Fruit fly (Drosophila melanogaster): ENCODE results near the gene GstZ2.
A peak's percentile ranks its signal among the peaks of the same experiment; 100 is the strongest.

The GstZ2 gene

DNA sequence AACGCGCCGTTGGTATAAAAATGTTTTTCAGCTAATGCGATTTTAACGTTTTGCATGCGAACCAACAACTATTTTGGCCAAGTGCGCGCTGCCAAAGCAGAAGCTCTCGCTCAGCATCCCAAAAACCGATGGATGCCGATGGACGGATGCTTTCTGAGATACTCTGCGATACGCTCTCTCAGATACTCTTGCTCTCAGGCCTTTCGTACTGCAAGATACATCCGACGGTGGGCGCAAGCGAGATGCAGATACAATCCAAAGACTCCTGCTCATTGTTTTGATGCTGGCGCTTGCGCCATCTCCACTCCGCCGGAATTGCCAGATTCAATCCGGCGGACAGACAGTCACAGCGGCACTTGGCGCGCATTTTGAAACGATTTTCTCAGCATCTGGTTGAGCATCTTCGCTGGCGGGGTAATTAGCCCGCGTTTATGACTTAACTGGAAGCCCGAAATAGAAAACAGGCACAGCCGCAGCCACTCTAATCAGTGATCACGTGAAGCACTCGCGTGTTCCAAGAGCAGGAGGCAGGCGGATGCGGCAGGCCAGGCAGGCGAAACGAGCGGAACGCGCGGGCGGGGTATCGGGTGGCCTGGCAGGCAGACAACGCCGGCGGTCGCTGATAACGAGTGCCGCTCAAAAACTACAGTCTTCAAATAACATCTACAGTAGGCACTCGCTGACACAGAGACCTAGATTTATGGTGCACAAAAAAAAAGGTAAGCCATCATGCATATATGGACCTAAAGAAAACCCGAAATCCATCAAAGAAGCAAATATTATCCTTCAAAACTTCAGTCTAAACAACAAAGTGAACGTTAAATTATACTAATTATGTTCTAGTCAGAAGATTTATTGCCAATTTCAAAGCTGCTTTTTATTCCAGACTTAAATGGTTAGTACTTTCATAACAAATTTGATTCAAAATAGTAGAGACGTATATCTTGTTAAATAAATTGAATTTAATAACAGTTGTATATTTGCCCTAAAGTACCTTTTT, 33.5 kb upstream of the GstZ2 start, which contains the start of gene CG16779 (continued):
- TF ChIP-seq Abd-B (GFP tag; optimal IDR thresholded peaks at IDR 0.05) (peak; percentile 4), corto (GFP tag; optimal IDR thresholded peaks at IDR 0.05) (no peak), slbo (GFP tag; IDR thresholded peaks at IDR 0.05) (0 out of 2 replicates have a peak, but pooled peaks have one; percentile 3), CG11723 (GFP tag; optimal IDR thresholded peaks at IDR 0.05) (peak; percentile 17), CG12391 (tag; optimal IDR thresholded peaks at IDR 0.05) (peak; percentile 36), CG2712 (tag; optimal IDR thresholded peaks at IDR 0.05) (peak; percentile 56), ranshi (GFP tag; IDR thresholded peaks at IDR 0.05) (0 out of 2 replicates have a peak, but pooled peaks have one; percentile 19), bsh (GFP tag; optimal IDR thresholded peaks at IDR 0.05) (peak in 1 of 2 experiments; percentile 10), lola (GFP tag; optimal IDR thresholded peaks at IDR 0.05) (peak in 1 of 3 experiments; percentile 65), Hmx (GFP tag; optimal IDR thresholded peaks at IDR 0.05) (no peak), sima (GFP tag; optimal IDR thresholded peaks at IDR 0.05) (no peak), CG6689 (GFP tag; IDR thresholded peaks at IDR 0.05) (0 out of 2 replicates have a peak, but pooled peaks have one; percentile 25), CG14441 (GFP tag; IDR thresholded peaks at IDR 0.05) (peak; percentile 27; the same call in 1 of the 2 replicates), CG10209 (GFP tag; optimal IDR thresholded peaks at IDR 0.05) (peak; percentile 53), dmrt11E (tag; optimal IDR thresholded peaks at IDR 0.05) (peak; percentile 51), CG3407 (GFP tag; optimal IDR thresholded peaks at IDR 0.05) (no peak), sob (GFP tag; IDR thresholded peaks at IDR 0.05) (peak; percentile 28; the same call in 1 of the 2 replicates), CG11504 (tag; optimal IDR thresholded peaks at IDR 0.05) (peak; percentile 66), az2 (GFP tag; optimal IDR thresholded peaks at IDR 0.05) (peak; percentile 59), Xbp1 (GFP tag; optimal IDR thresholded peaks at IDR 0.05) (peak; percentile 24), CG9437 (GFP tag; optimal IDR thresholded peaks at IDR 0.05) (peak; percentile 21), CG16779 (GFP tag; IDR thresholded peaks at IDR 0.05) (0 out of 2 replicates have a peak, but pooled peaks have one; percentile 24), CG3847 (GFP tag; IDR thresholded peaks at IDR 0.05) (0 out of 2 replicates have a peak, but pooled peaks have one; percentile 11), GATAe (GFP tag; conservative IDR thresholded peaks at IDR 0.05) (no peak), cad (GFP tag; optimal IDR thresholded peaks at IDR 0.05) (peak; percentile 85), nau (GFP tag; optimal IDR thresholded peaks at IDR 0.05) (no peak), Fer1 (GFP tag; optimal IDR thresholded peaks at IDR 0.05) (peak; percentile 20), lmd (GFP tag; IDR thresholded peaks at IDR 0.05) (peak; percentile 33; the same call in 1 of the 2 replicates), Dip3 (GFP tag; optimal IDR thresholded peaks at IDR 0.05) (no peak), Hr39 (optimal IDR thresholded peaks at IDR 0.05) (no peak), Trl (optimal IDR thresholded peaks at IDR 0.05) (peak; percentile 62 to 63), Trl (GFP tag; optimal IDR thresholded peaks at IDR 0.05) (no peak), CG17328 (GFP tag; IDR thresholded peaks at IDR 0.05) (no peak), sens (GFP tag) (peak; percentile 92), Ada2b (GFP tag; IDR thresholded peaks at IDR 0.05) (no peak), CG3281 (GFP tag; optimal IDR thresholded peaks at IDR 0.05) (peak; percentile 35), pzg (GFP tag; optimal IDR thresholded peaks at IDR 0.05) (peak; percentile 64), NK7.1 (GFP tag; optimal IDR thresholded peaks at IDR 0.05) (no peak), CG15514 (GFP tag; optimal IDR thresholded peaks at IDR 0.05) (peak; percentile 13), CG8924 (tag; optimal IDR thresholded peaks at IDR 0.05) (peak; percentile 14), HHEX (GFP tag; optimal IDR thresholded peaks at IDR 0.05) (peak; percentile 16), CG12659 (GFP tag; optimal IDR thresholded peaks at IDR 0.05) (peak; percentile 19), CG32767 (GFP tag; IDR thresholded peaks at IDR 0.05) (0 out of 2 replicates have a peak, but pooled peaks have one; percentile 17), CoRest (tag; optimal IDR thresholded peaks at IDR 0.05) (peak; percentile 57), gem (tag; optimal IDR thresholded peaks at IDR 0.05) (peak; percentile 67), CG4424 (GFP tag; optimal IDR thresholded peaks at IDR 0.05) (peak; percentile 15), zen (tag; optimal IDR thresholded peaks at IDR 0.05) (peak; percentile 69), croc (GFP tag; conservative IDR thresholded peaks at IDR 0.05) (peak; percentile 17; the same call in 1 of the 3 replicates)
